Worm (Caenorhabditis elegans): ENCODE results near the gene sra-39.

ce11 chrX:13871110-13871509, 32.1 kb downstream of the sra-39 start:
- TF ChIP-seq nhr-77 (tag; optimal IDR thresholded peaks at IDR 0.05) (no peak), nhr-11 (tag; optimal IDR thresholded peaks at IDR 0.05) (no peak), blmp-1 (tag; optimal IDR thresholded peaks at IDR 0.05) (no peak), C04F5.9 (tag; optimal IDR thresholded peaks at IDR 0.05) (no peak), aha-1 (tag; optimal IDR thresholded peaks at IDR 0.05) (no peak), pqm-1 (tag; optimal IDR thresholded peaks at IDR 0.05) (no peak), nhr-76 (tag; optimal IDR thresholded peaks at IDR 0.05) (no peak), tbx-2 (tag; optimal IDR thresholded peaks at IDR 0.05) (no peak), snpc-4 (tag; optimal IDR thresholded peaks at IDR 0.05) (no peak), unc-62 (GFP tag; optimal IDR thresholded peaks at IDR 0.05) (no peak)

Measured in whole organism, L1 larva.